Fruit fly (Drosophila melanogaster): Measurements from ENCODE around the gene PXo.

PXo gene

DNA sequence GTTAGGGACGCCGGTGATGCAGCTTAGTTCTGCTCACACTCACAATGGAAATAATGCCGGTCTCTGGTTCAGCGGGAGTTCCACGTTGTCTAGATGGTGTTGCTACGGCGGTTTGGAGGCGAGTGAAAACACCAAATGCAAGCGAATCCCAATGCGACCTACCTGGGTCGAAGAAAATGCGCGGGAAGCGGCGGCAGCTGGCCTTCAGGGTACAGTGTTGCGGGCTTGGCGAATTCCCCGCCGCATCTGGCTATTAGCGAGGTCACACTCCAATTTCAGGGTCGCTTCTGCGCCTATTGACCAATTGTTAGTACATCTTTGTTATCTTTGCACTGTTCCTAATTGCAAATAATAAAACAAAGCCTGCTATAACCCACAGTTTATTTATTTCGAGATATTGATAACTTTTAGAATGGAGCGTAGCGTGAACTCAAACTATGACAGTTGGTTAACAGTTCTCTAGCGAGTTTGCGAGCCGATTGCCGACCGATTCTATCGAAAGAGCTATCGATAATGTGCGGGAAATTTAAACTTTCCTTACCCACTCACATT lies 11.3 kb upstream of the PXo start, which contains the start of gene Rcc1:
Rcc1 (minus strand) TSS at position 411 of the 552 bp plus-strand sequence.
- TF ChIP-seq noc (tag; optimal IDR thresholded peaks at IDR 0.05) = no peak

DNA sequence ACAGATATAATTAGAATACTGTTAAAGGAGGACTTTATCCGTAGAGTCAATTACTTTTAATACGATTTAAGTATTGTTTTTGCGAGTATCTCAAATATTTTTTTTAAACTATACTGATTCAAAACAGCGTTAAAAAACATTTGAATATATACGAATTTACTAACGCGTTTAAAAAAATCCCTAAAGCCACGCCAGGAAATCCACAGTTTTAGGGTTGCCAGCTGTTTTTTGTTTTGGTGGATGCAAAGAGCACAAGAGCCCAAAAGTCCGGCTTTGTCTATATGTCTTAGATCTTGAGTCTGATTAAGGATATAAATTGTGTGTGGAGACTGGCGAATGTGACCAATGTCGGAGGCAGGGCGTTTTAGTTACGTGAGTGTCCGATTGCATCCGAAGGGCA lies 6.4 kb upstream of the PXo start:
- no peak for TF ChIP-seq noc (tag; optimal IDR thresholded peaks at IDR 0.05)

DNA sequence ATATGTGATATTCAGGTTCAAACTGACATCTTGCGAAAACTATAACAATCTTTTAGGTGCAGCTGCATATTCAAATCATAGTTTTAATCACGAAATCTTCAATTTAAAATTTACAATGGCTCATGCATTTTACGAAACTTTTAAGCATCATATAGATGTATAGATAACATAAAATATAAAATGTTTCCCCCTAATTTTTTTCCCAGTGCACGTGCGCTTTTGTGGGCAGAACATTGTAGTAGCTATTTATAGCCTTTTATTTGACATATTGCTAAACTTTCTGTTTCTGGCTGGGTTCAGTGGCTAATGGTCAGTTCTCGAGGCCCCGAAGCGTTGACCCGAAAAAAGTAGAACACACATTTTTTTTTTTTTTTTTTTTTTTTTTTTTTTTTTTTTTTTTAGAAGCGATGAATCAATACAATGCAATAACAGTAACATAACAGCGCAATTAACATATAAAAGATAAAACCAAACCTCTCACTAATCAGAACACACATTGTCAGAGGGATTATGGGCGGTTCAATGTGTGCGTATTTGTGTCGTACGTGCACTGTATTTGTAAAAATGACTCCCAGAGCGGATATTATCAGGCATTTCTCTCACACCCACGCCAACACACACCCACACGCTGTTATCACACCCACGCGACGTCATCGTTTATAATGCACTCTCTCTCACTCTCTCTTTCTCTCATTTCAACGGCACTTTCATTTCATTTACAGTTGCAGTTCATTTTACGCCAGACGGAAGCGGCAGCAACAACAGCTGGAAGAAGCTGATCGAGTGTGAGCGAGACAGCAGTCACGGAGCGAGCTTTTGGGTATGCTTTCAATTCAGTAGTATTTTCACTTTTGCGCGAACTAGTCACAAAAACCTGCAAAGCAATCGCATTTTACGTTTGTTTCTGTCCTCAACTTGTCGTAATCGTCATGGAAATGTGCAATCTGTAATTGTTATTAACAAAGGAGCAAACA lies 5.2 kb upstream of the PXo start:
- TF ChIP-seq noc (tag; optimal IDR thresholded peaks at IDR 0.05) = no peak

DNA sequence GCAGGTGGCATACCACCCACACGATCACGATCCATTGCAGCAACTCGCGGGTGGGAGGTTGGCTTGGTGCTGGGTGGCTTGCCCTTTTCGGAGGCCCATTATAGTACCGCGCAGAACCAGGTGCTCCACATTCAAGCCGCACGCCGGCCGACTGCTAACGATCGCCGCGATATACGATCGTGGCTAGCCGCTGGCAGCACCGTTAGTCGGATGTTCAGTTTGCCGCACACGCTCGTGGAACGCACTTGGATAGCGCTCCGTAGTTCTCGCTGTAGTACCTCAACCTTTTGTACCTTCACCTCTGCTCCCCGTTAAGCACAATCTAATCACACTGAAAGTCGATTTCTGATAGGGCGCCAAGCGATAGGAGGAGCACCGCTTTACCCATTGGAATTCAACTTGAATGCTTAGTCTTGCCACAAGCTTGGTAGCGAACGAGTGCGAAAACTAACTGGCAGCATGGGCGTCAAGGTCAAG lies 2.6 kb upstream of the PXo start, which contains the start of gene CG33523:
CG33523 (plus strand) TSS at position 217 of the 477 bp plus-strand sequence.
- TF ChIP-seq noc (tag; optimal IDR thresholded peaks at IDR 0.05) = peak; percentile 12

DNA sequence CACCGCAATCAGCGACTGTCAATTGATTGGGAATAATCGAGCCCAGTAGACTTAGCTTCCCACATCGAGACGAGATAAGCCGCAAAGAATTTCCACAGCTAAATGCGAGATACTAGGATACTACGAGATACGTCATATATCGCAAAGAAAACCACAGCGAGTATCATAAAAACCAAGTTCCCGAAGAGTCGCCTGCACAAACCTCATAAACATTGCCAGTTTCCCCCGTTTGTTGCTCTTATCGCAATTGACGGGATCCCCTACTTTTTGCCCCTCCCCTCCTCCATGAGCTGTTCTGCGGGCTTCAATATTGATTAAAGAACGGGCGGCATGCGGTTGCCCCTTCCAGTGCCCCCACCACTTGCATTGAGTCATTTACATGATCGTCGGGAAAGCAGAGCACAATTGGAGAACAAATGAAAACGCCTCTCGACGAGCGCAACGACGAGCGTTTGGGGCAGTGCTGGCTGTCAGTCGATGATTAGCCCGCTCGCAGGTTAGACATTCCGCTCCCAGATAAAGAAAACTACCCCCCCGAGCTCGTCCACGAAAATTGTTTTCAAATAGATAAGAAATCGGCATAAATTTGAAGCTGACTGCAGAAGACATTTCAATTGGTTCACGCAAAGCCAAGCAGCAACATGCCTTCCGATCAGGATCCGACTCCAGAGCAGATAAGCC lies 1.0 kb upstream of the PXo start, which contains the start of gene CG32407:
CG32407 (plus strand) TSS at position 51 of the 681 bp plus-strand sequence.
- peak; percentile 11 for TF ChIP-seq noc (tag; optimal IDR thresholded peaks at IDR 0.05)

DNA sequence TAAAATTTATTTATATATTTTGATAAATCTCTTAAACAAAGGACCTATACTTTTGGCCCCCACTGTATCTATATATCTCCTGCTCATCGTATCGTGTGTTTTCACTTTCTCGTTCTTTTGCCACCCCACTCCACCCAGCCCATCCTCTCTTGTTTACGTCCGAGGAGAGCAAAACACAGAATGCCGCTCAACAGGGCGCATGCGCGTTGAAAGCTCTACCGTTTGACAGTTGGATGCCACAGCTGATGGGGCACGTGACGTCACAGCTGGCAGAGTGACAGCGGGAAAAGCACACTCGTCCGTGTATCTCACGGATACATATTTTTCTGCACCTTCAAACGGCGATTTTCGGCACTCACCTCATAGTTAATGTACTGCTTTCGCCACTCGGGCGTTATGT lies 338 bp downstream of the PXo start:
- no peak for TF ChIP-seq noc (tag; optimal IDR thresholded peaks at IDR 0.05)

DNA sequence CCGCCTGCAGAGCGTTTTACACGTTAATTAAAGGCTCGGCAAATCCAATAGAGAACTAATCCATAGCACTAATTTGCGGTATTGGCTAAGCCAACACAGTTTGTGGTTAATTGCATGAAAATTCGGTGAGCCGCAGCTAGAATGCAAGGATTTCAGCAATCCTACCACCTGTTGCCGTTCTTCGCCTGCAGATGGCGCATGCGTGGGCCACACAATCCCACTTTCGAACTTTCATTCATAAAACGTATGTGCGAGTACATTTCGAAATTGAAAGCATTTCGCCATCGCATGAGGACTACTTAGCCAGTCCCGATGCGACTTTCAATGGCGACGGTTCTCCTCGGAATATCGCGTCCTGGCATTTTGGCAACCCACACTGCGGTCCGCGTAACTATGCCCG lies 14.0 kb downstream of the PXo start, which contains the start of gene CG13288:
CG13288 (plus strand) TSS at position 305 of the 400 bp plus-strand sequence.
- TF ChIP-seq noc (tag; optimal IDR thresholded peaks at IDR 0.05) = no peak

DNA sequence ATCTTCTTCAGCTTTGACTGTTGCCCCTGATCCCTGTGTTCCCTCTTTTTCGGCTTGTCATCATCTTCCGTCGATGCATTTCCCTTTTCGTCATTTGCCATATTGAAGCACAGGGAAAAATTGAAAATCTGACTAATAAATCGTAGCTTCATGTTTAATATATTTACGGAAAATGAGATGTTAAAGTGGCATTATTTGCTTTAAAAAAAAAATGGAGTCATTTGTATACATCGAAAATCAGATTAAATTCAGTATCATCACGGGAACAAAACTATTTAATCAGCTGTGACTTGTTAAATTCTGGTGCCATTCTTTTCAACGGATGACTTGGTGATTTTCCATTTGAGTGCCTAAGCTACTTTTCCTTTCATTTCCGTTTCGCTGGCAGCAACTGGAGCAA lies 14.5 kb downstream of the PXo start, which contains the start of gene CG10486:
CG10486 (minus strand) TSS at position 101 of the 400 bp plus-strand sequence.
- TF ChIP-seq noc (tag; optimal IDR thresholded peaks at IDR 0.05) = no peak

DNA sequence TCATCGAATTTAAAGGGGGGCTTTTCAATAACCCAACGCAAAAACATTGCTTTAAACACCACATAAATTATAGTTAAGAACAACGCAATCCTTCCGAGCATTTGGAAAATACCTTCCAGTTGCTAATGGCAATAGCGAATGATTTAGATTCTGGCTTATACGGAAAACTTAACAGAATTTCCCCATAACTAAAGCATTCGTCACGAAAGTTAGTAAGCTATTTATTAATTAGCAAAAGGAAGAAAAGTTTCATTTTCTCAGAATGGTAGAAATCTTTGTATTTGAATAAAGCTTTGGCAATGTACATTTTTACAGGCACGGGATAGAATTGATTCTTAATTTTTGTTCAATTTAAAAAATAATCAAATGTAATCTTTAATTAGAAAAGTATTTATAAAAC lies 17.2 kb downstream of the PXo start, which contains the start of gene CG32413:
CG32413 (minus strand) TSS at position 101 of the 400 bp plus-strand sequence.
- no peak for TF ChIP-seq noc (tag; optimal IDR thresholded peaks at IDR 0.05)

DNA sequence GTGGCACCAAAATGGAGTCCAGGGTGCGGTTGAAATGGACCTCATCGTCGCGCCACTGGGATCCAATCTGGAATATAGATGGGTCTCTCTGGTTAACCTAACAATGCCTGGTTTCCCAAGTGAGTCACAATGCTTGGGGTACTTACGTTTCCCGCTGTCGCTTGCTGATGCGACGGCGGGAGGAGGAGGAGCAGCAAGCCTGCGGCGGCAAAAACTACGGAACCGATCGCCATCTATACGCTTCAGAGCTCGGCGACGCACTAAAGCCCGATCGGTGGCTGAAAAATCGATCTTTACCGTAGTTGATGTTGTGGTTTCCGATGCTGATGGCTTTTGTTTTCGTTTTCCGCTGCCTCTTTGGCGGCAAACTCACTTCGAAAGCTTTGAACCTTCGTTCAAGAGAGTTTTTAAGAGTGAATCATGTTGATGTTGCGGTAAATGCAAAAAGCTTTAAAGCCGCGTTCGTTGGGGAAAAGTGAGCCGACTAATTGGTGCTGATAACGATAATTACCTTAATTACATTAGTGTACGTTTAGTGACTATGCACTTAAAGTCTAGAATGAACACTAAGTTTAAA lies 18.8 kb downstream of the PXo start, which contains the start of gene QC:
QC (minus strand) TSS at position 268 of the 577 bp plus-strand sequence.
- TF ChIP-seq noc (tag; optimal IDR thresholded peaks at IDR 0.05) = no peak

DNA sequence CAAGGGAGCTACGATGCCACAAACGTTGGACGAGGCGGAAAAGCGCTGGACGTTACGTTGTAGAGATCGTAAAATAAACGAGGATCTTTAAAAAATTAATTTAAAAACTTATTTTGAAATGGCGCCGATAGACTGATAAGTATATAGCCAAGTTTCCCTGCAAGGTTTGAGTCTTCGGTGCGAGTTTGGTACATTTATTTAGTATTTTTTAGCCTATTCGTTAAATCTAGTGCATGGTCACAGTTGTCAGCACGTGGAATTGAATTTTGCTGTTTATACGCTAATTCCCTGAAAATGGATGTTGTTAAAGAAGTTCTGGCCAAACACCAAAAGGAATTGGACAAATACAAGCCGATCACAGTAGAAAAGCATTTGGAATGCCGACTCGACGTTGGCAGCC lies 21.8 kb downstream of the PXo start, which contains the start of gene CG32409:
CG32409 (plus strand) TSS at position 224 of the 400 bp plus-strand sequence.
- TF ChIP-seq noc (tag; optimal IDR thresholded peaks at IDR 0.05) = no peak

DNA sequence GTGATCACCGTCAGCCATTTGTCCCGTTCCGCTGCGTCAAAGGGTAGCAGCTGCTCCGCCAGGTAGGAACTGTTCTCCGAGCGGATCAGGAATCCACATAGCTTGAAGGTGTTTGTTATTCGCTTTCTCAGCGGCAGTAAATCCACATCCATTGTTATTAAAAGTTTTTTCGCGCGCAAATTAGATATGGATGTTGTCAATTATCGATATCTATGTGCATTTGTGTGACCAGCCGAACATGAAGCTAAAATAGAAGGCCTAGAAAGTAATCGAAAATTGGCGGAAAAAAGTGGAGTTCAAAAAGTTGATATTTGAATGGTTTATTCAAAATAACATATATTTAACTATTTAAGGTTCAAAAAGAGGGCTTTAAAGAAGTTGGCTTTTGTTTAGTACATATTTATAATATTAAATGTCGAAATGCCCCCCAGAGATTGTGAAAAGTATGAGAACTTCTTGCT lies 23.9 kb downstream of the PXo start, which contains the start of the genes PolE2 and CG5592:
PolE2 (minus strand) TSS at position 208 of the 461 bp plus-strand sequence.
CG5592 (plus strand) TSS at position 411 of the 461 bp plus-strand sequence.
- TF ChIP-seq noc (tag; optimal IDR thresholded peaks at IDR 0.05) = no peak

DNA sequence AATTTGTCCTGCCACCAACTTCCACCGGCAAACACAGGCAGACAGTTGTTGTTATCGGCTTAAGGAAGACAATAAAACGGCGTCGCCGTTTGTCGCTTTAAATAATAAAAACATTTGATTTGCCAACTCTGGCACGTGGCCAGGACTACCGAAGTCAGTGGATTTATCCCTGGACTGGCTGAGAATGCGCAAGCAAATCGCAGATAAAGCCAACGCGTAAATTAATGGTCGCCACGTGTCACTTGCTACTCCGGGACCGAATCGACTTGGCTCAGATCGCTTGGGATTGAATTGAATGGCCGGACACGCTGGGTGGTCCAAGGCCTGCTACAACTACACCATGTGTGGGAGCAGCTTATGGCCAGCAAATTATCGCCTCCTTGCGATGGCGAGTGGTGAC lies 28.1 kb downstream of the PXo start:
- TF ChIP-seq noc (tag; optimal IDR thresholded peaks at IDR 0.05) = no peak

DNA sequence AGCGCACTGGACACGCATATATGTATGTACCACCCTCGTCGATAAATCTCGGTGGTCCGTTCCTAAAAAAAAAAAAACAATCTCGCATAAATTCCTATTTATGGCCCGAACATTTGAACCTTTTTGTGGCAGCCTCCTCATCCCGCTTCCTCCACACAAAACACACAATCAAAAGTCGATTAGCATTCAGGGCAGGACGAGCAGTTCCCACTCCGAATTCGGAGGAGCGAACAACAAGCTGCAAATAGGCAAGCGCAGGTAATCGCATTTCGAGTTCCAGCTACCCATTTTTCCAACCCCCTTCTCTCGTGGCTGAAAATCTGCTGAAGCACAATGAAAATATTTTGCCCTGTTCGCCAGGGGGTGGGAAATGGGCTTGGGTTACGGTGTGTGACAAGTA lies 29.3 kb downstream of the PXo start:
- no peak for TF ChIP-seq noc (tag; optimal IDR thresholded peaks at IDR 0.05)

DNA sequence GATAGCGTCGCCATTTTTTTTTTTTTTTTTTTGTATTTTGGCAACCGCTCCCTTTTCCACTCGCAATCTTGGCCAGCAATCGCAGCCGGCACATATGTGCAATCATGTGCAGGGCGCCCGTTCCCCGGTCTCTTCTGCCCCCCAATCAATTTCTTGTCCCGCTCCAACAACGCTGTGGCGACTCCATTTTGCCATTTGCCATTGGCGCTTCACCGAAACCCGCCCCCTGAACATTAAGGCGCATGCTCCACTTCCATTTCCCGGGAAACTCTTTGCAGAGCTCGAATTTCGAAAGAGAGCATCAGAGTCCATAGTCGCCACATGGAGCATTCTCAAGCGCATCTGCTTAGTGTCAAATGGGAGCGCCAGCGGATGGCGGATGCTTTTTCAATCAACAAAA lies 30.0 kb downstream of the PXo start:
- no peak for TF ChIP-seq noc (tag; optimal IDR thresholded peaks at IDR 0.05)
